Worm (Caenorhabditis elegans): ENCODE results near the gene F58A4.1.

ce11 chrIII:9645099-9645498 lies 46.8 kb downstream of the F58A4.1 start:
- TF ChIP-seq mab-5 (tag; optimal IDR thresholded peaks at IDR 0.05) (no peak), aly-2 (tag; optimal IDR thresholded peaks at IDR 0.05) (no peak), zag-1 (tag; optimal IDR thresholded peaks at IDR 0.05) (no peak), nhr-25 (tag; optimal IDR thresholded peaks at IDR 0.05) (no peak), elt-1 (tag; optimal IDR thresholded peaks at IDR 0.05) (no peak), snpc-4 (tag; optimal IDR thresholded peaks at IDR 0.05) (no peak), skn-1 (tag; optimal IDR thresholded peaks at IDR 0.05) (no peak), nhr-12 (tag; optimal IDR thresholded peaks at IDR 0.05) (no peak), R02D3.7 (tag; optimal IDR thresholded peaks at IDR 0.05) (no peak)

Measured in whole organism, L2 larva.